Fruit fly (Drosophila melanogaster) S2 (cell line): ENCODE data around the gene CG33641.

Source experiments
- CG8478 ChIP-seq: fragments of >200 bp; optimal IDR thresholded peaks from 2 replicates; lab custom pipeline; 2018
- CTCF ChIP-seq, 2 experiments: fragments of >200 bp; optimal IDR thresholded peaks; 2 replicates each; lab custom pipeline; 2018

DNA sequence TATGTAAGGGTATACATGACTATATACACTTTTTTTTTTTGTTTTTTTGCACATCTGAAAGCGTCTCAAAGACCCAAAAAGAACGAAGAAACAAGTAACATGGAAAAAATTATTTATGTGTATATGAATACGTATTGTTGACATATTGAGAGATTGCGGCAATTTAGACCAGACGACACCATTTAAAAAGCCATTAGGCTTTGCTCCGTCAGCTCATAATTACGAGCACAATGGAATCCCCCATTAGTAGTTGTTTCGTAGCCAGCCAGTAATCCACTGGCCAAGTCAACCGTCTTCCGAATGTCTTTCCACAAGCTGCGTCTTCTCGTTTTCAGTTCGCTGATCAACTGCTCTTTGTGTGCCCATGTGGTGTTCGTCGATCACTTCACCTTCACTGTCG is 1.3 kb upstream of the CG33641 start, which contains the start of gene CG33640:
- no peak for TF ChIP-seq CG8478 (lab: Kevin White, UChicago)
- no peak for TF ChIP-seq CTCF (optimal IDR thresholded peaks at IDR 0.05; lab: Kevin White, UChicago)
